Fruit fly (Drosophila melanogaster): ENCODE measurements around the gene NimA.

- TF ChIP-seq onecut (GFP tag; IDR thresholded peaks at IDR 0.05) (no peak), slbo (GFP tag; IDR thresholded peaks at IDR 0.05) (no peak)
Measured at dm6 chr2L:13911783-13912182, 45.6 kb upstream of the NimA start, which contains the start of gene Acyp.
